Fruit fly (Drosophila melanogaster): ENCODE measurements around the gene CG10793.

The CG10793 gene

DNA sequence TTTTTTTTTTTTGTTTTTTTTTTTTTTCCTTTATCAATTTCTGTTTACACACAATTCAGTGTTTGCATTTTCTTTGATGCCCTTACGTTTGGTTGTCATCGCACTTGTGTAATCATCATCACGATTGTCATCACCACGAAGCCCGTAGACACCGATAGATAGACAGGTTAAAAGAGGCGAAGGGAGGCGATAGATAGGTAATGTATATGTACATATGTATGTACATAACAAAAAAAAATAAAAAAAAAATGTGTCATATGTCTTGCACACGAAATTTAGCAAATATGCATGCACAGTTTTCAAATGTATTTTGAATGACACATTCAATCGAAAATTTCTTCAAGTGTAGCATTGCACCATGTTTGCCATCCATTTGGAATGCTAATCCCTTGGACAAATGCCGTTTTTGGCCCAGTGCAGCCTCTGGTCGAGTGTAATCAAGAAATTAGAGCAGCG, 41.5 kb upstream of the CG10793 start:
- TF ChIP-seq CG14655 (GFP tag; optimal IDR thresholded peaks at IDR 0.05) (peak; percentile 30), CG15710 (tag; optimal IDR thresholded peaks at IDR 0.05) (no peak), Pif1A (GFP tag; optimal IDR thresholded peaks at IDR 0.05) (peak; percentile 1), fd96Ca (GFP tag; IDR thresholded peaks at IDR 0.05) (0 out of 3 replicates have a peak, but pooled peaks have one; percentile 28)

- no peak for TF ChIP-seq CG34367 (tag; optimal IDR thresholded peaks at IDR 0.05)
- TF ChIP-seq CG13204 (GFP tag; optimal IDR thresholded peaks at IDR 0.05): no peak
- no peak for TF ChIP-seq CG4496 (GFP tag; IDR thresholded peaks at IDR 0.05)
- no peak for TF ChIP-seq EcR (GFP tag; optimal IDR thresholded peaks at IDR 0.05)
- TF ChIP-seq CG8301 (tag; optimal IDR thresholded peaks at IDR 0.05): no peak
- no peak for TF ChIP-seq gl (tag; optimal IDR thresholded peaks at IDR 0.05)
- TF ChIP-seq Ets98B (GFP tag; IDR thresholded peaks at IDR 0.05): no peak
- TF ChIP-seq fd96Ca (GFP tag; IDR thresholded peaks at IDR 0.05): no peak
- no peak for TF ChIP-seq CG15710 (tag; optimal IDR thresholded peaks at IDR 0.05)
Observed at dm6 chrX:3356937-3357552, 40.8 kb upstream of the CG10793 start.

dm6 chrX:3356289-3356688, 40.1 kb upstream of the CG10793 start:
- TF ChIP-seq CG13204 (GFP tag; optimal IDR thresholded peaks at IDR 0.05) (no peak), CG34367 (tag; optimal IDR thresholded peaks at IDR 0.05) (no peak), CG4496 (GFP tag; IDR thresholded peaks at IDR 0.05) (no peak), CG9948 (tag; optimal IDR thresholded peaks at IDR 0.05) (no peak), CG15710 (tag; optimal IDR thresholded peaks at IDR 0.05) (no peak), Snoo (tag; optimal IDR thresholded peaks at IDR 0.05) (no peak), CG12605 (GFP tag; IDR thresholded peaks at IDR 0.05) (no peak), CG8301 (tag; optimal IDR thresholded peaks at IDR 0.05) (no peak), Ets98B (GFP tag; IDR thresholded peaks at IDR 0.05) (no peak), CG32121 (GFP tag; IDR thresholded peaks at IDR 0.05) (no peak), fd96Ca (GFP tag; IDR thresholded peaks at IDR 0.05) (no peak), rn (GFP tag; IDR thresholded peaks at IDR 0.05) (no peak), Pif1A (GFP tag; optimal IDR thresholded peaks at IDR 0.05) (no peak), CG17806 (tag; optimal IDR thresholded peaks at IDR 0.05) (no peak), CG14655 (GFP tag; optimal IDR thresholded peaks at IDR 0.05) (no peak), CG10348 (GFP tag; IDR thresholded peaks at IDR 0.05) (no peak), D1 (tag; optimal IDR thresholded peaks at IDR 0.05) (no peak), EcR (GFP tag; optimal IDR thresholded peaks at IDR 0.05) (no peak), CG8159 (tag; optimal IDR thresholded peaks at IDR 0.05) (no peak), gl (tag; optimal IDR thresholded peaks at IDR 0.05) (no peak)

DNA sequence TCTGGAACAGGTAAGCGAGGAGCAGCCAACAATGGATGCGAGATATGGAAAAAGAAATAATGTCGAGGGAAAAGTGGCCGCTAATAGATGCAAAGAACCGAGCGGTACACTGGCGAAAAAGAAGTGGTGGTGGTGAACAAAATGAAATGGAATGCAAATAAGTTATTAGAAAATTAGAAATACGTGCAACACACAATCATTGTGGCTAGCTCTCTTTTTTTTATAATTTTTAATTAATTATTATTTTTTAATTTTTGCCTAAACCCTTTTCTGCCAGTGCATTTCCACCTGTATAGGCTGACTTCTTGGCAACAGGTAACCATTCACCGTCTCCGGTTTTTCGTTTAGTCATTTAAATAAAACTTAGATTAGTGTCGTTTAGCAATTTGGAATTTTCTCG, 39.0 kb upstream of the CG10793 start:
- TF ChIP-seq fd96Ca (GFP tag; IDR thresholded peaks at IDR 0.05) (0 out of 3 replicates have a peak, but pooled peaks have one; percentile 30), CG14655 (GFP tag; optimal IDR thresholded peaks at IDR 0.05) (peak; percentile 24), CG9948 (tag; optimal IDR thresholded peaks at IDR 0.05) (no peak)

DNA sequence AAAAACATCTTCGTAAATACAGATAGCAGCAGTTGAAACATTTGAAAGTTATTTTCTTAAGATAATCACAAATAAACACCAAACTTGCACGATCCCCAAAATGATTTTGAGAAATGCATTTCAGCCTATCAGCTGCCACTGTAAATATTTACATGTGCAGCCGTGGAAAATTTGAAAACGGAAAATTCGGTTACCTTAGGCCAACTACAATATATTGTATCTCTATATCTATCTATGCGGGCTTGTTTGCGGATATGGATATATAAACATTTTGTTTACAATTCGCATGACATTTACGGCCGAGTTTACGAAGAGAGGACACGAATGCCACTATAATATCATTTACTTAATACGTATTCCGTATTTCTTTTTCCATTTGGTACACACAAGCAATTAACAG, 38.2 kb upstream of the CG10793 start:
- TF ChIP-seq fd96Ca (GFP tag; IDR thresholded peaks at IDR 0.05) (no peak), CG10348 (GFP tag; IDR thresholded peaks at IDR 0.05) (no peak), CG8159 (tag; optimal IDR thresholded peaks at IDR 0.05) (no peak), D1 (tag; optimal IDR thresholded peaks at IDR 0.05) (no peak), CG4496 (GFP tag; IDR thresholded peaks at IDR 0.05) (no peak), rn (GFP tag; IDR thresholded peaks at IDR 0.05) (no peak), CG8301 (tag; optimal IDR thresholded peaks at IDR 0.05) (no peak), gl (tag; optimal IDR thresholded peaks at IDR 0.05) (no peak), CG34367 (tag; optimal IDR thresholded peaks at IDR 0.05) (no peak), CG13204 (GFP tag; optimal IDR thresholded peaks at IDR 0.05) (no peak), Pif1B (GFP tag; optimal IDR thresholded peaks at IDR 0.05) (no peak), CG32121 (GFP tag; IDR thresholded peaks at IDR 0.05) (no peak), CG9948 (tag; optimal IDR thresholded peaks at IDR 0.05) (no peak), CG17806 (tag; optimal IDR thresholded peaks at IDR 0.05) (no peak), Pif1A (GFP tag; optimal IDR thresholded peaks at IDR 0.05) (no peak), CG14655 (GFP tag; optimal IDR thresholded peaks at IDR 0.05) (no peak), CG12605 (GFP tag; IDR thresholded peaks at IDR 0.05) (no peak)

DNA sequence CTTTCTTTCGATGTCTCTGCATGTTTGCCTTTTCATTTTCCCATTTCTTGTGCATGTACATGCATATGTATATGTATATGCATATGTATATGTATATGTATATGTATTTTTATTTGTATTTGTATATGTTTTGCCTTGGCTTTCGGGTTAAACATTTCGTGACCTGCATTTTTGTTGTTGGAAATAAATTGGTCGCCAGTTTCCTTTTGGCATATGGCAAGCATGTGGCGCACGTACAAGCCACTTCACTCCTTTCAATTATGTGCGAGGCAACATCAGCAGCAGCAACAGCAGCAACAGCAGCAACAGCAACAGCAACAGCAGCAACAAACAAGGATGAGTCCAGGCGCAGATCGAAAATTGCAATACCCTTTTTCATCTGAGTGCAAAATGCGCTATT, 35.4 kb upstream of the CG10793 start:
- TF ChIP-seq Snoo (tag; optimal IDR thresholded peaks at IDR 0.05) (no peak), EcR (GFP tag; optimal IDR thresholded peaks at IDR 0.05) (no peak), gl (tag; optimal IDR thresholded peaks at IDR 0.05) (no peak), Pif1B (GFP tag; optimal IDR thresholded peaks at IDR 0.05) (no peak), CG8159 (tag; optimal IDR thresholded peaks at IDR 0.05) (no peak), rn (GFP tag; IDR thresholded peaks at IDR 0.05) (no peak), Ets98B (GFP tag; IDR thresholded peaks at IDR 0.05) (no peak), CG14655 (GFP tag; optimal IDR thresholded peaks at IDR 0.05) (no peak), CG34367 (tag; optimal IDR thresholded peaks at IDR 0.05) (no peak), CG12605 (GFP tag; IDR thresholded peaks at IDR 0.05) (no peak)

DNA sequence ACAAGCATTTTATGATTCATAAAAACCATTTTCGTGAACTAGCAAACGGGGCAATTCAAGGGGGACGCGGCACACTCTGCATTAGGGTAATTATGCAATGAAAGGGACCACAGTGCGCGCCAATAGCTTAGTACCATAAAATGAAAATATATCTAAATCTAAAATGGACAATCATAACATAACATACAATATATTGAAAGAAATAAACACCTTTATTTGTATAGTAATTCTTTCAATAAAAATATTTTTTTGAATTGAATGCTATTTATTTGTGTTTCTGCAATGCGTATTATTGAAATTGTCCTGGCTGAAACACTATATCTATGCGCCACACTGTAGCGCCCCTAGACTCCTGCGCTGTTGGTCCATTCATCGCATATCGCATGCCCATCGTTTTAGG, 34.8 kb upstream of the CG10793 start:
- TF ChIP-seq CG14655 (GFP tag; optimal IDR thresholded peaks at IDR 0.05): no peak
- peak; percentile 23 for TF ChIP-seq CG9948 (tag; optimal IDR thresholded peaks at IDR 0.05)
- TF ChIP-seq CG8159 (tag; optimal IDR thresholded peaks at IDR 0.05): peak; percentile 22
- peak; percentile 31; the same call in 1 of the 3 replicates for TF ChIP-seq CG4496 (GFP tag; IDR thresholded peaks at IDR 0.05)

Data from whole organism, pupa.